Worm (Caenorhabditis elegans) whole organism, young adult: ENCODE results near the gene pho-7.

Experiments used
- B0336.3 ChIP-seq: fragments of 200-800 bp; sonication (Bioruptor generic); IDR thresholded peaks from 2 replicates; pipeline ENCODE4 v1.3.6; 2022; ENCODE audit warnings: missing genetic modification characterization, missing compliant biosample characterization
- F55B11.4 ChIP-seq: sonication (generic microtip); optimal IDR thresholded peaks from 2 replicates; lab custom pipeline; 2016; ENCODE audit warnings: missing compliant biosample characterization, missing genetic modification characterization, borderline replicate concordance; ENCODE audit not compliant: insufficient read depth
- attf-6 ChIP-seq: fragments of 200-800 bp; sonication (Bioruptor generic); IDR thresholded peaks from 2 replicates; pipeline ENCODE4 v1.3.6; 2022; ENCODE audit warnings: missing genetic modification reagents, missing genetic modification characterization, missing compliant biosample characterization
- ceh-79 ChIP-seq: sonication (generic microtip); optimal IDR thresholded peaks from 2 replicates; lab custom pipeline; 2017; ENCODE audit warnings: mild to moderate bottlenecking, missing genetic modification characterization, missing compliant biosample characterization
- ceh-91 ChIP-seq: fragments of 200-800 bp; sonication (Bioruptor generic); IDR thresholded peaks from 2 replicates; pipeline ENCODE4 v1.3.6; 2022; ENCODE audit warnings: missing genetic modification reagents, missing genetic modification characterization, missing compliant biosample characterization
- gei-17 ChIP-seq: fragments of 200-800 bp; sonication (Bioruptor generic); optimal IDR thresholded peaks from 2 replicates; lab custom pipeline; 2018; ENCODE audit warnings: mild to moderate bottlenecking, missing genetic modification characterization, missing compliant biosample characterization
- lag-1 ChIP-seq: fragments of 200-800 bp; sonication (Bioruptor generic); IDR thresholded peaks from 2 replicates; pipeline ENCODE4 v1.3.6; 2022; ENCODE audit warnings: missing genetic modification reagents, missing genetic modification characterization, missing compliant biosample characterization
- lsl-1 ChIP-seq: fragments of 200-800 bp; sonication (Bioruptor generic); optimal IDR thresholded peaks from 2 replicates; lab custom pipeline; 2018; ENCODE audit warnings: mild to moderate bottlenecking, missing genetic modification characterization, moderate library complexity, missing compliant biosample characterization
- nhr-80 ChIP-seq: sonication (generic microtip); optimal IDR thresholded peaks from 2 replicates; lab custom pipeline; 2016; ENCODE audit warnings: missing genetic modification characterization, missing compliant biosample characterization
- pha-4 ChIP-seq: fragments of 150-350 bp; sonication (generic microtip); optimal IDR thresholded peaks from 2 replicates; lab custom pipeline; 2014; ENCODE audit warnings: missing biosample characterization, missing genetic modification reagents, missing genetic modification characterization
- rec-8 ChIP-seq, 2 experiments: sonication (generic microtip); optimal IDR thresholded peaks; 2 replicates each; lab custom pipeline; 2016; ENCODE audit warnings: mild to moderate bottlenecking in 2 of 2, missing genetic modification characterization in 2 of 2, missing genetic modification reagents in 2 of 2, missing genotype in 2 of 2, missing biosample characterization in 1 of 2, missing compliant biosample characterization in 1 of 2, moderate library complexity in 1 of 2
- sdz-38 ChIP-seq: sonication (generic microtip); optimal IDR thresholded peaks from 2 replicates; lab custom pipeline; 2016; ENCODE audit warnings: missing genotype, missing genetic modification characterization, missing compliant biosample characterization
- snpc-1.3 ChIP-seq: sonication (generic microtip); optimal IDR thresholded peaks from 2 replicates; lab custom pipeline; 2017; ENCODE audit warnings: missing genetic modification characterization, mild to moderate bottlenecking, missing compliant biosample characterization, antibody characterized with exemption, moderate library complexity, missing genotype, missing genetic modification reagents; ENCODE audit not compliant: insufficient read depth
- unc-62 ChIP-seq: fragments of 150-350 bp; optimal IDR thresholded peaks from 2 replicates; lab custom pipeline; 2014; ENCODE audit warnings: missing biosample characterization, missing genetic modification reagents, missing genetic modification characterization

ce11 chrX:10900952-10901351, 40.2 kb downstream of the pho-7 start:
- TF ChIP-seq lag-1 (no peak), pha-4 (tag; lab: Kevin White, UChicago) (no peak), unc-62 (no peak), B0336.3 (GFP tag; lab: Robert Waterston, UW) (no peak), nhr-80 (tag; lab: Kevin White, UChicago) (no peak), attf-6 (GFP tag; lab: Robert Waterston, UW) (no peak), rec-8 (tag; optimal IDR thresholded peaks at IDR 0.05; lab: Kevin White, UChicago) (no peak), ceh-91 (no peak), sdz-38 (tag; lab: Kevin White, UChicago) (no peak), snpc-1.3 (tag; lab: Kevin White, UChicago) (no peak), F55B11.4 (tag; lab: Kevin White, UChicago) (no peak), lsl-1 (GFP tag; lab: Kevin White, UChicago) (no peak), gei-17 (GFP tag; lab: Kevin White, UChicago) (no peak), ceh-79 (no peak)
